Worm (Caenorhabditis elegans) whole organism, L4 larva: ENCODE results near the gene T24B8.4.

Source experiments
- F37D6.2 ChIP-seq: sonication (generic microtip); optimal IDR thresholded peaks from 2 replicates; lab custom pipeline; 2016; ENCODE audit warnings: mild to moderate bottlenecking, missing genetic modification characterization, missing compliant biosample characterization
- Y105C5A.15 ChIP-seq: fragments of 200-800 bp; sonication (Bioruptor generic); IDR thresholded peaks from 2 replicates; pipeline ENCODE4 v1.3.6; 2022; ENCODE audit warnings: missing genetic modification characterization, missing compliant biosample characterization
- aha-1 ChIP-seq: fragments of 150-350 bp; peaks from one replicate; lab custom pipeline; 2014; ENCODE audit warnings: missing biosample characterization, missing genetic modification characterization
- ceh-28 ChIP-seq: fragments of 150-350 bp; optimal IDR thresholded peaks from 2 replicates; lab custom pipeline; 2014; ENCODE audit warnings: missing biosample characterization, missing genetic modification reagents, missing genetic modification characterization
- ceh-62 ChIP-seq: sonication (generic microtip); optimal IDR thresholded peaks from 2 replicates; lab custom pipeline; 2017; ENCODE audit warnings: missing biosample characterization, missing genetic modification characterization
- daf-12 ChIP-seq: fragments of 150-350 bp; optimal IDR thresholded peaks from 2 replicates; lab custom pipeline; 2014; ENCODE audit warnings: missing biosample characterization, missing genetic modification reagents, missing genetic modification characterization
- daf-16 ChIP-seq, 3 experiments: sonication (generic microtip); optimal IDR thresholded peaks; 2 replicates each; lab custom pipeline; 2016 to 2017; ENCODE audit warnings: missing genetic modification characterization in 3 of 3, missing genetic modification reagents in 3 of 3, mild to moderate bottlenecking in 2 of 3, missing compliant biosample characterization in 2 of 3, missing biosample characterization in 1 of 3, moderate library complexity in 1 of 3
- daf-19 ChIP-seq: fragments of 200-800 bp; sonication (Bioruptor generic); conservative IDR thresholded peaks from 2 replicates; pipeline ENCODE4 v1.3.6; 2022; ENCODE audit warnings: missing genetic modification characterization, missing compliant biosample characterization
- dmd-6 ChIP-seq: fragments of 200-800 bp; sonication (Bioruptor generic); IDR thresholded peaks from 2 replicates; pipeline ENCODE4 v1.3.6; 2022; ENCODE audit warnings: missing genetic modification reagents, missing genetic modification characterization, missing compliant biosample characterization
- fos-1 ChIP-seq: fragments of 150-350 bp; optimal IDR thresholded peaks from 2 replicates; lab custom pipeline; 2014; ENCODE audit warnings: missing biosample characterization, missing genetic modification characterization
- hlh-11 ChIP-seq: fragments of 200-800 bp; sonication (Bioruptor generic); optimal IDR thresholded peaks from 2 replicates; lab custom pipeline; 2018; ENCODE audit warnings: mild to moderate bottlenecking, missing genetic modification characterization, missing compliant biosample characterization
- hlh-30 ChIP-seq: sonication (generic microtip); optimal IDR thresholded peaks from 2 replicates; lab custom pipeline; 2017; ENCODE audit warnings: antibody characterized with exemption, mild to moderate bottlenecking, missing genetic modification characterization, missing compliant biosample characterization; ENCODE audit not compliant: insufficient read depth
- hmg-1.1 ChIP-seq: fragments of 200-800 bp; sonication (Bioruptor generic); IDR thresholded peaks from 2 replicates; pipeline ENCODE4 v1.3.6; 2022; ENCODE audit warnings: missing genetic modification reagents, missing genetic modification characterization, missing compliant biosample characterization
- mdl-1 ChIP-seq, 2 experiments: fragments of 150-350 bp in 1 of 2; sonication (generic microtip) in 1 of 2; optimal IDR thresholded peaks; 2 replicates each; lab custom pipeline; 2014 to 2017; ENCODE audit warnings: missing biosample characterization in 2 of 2, missing genetic modification characterization in 2 of 2
- mxl-3 ChIP-seq: fragments of 200-800 bp; sonication (Bioruptor generic); optimal IDR thresholded peaks from 2 replicates; lab custom pipeline; 2018; ENCODE audit warnings: mild to moderate bottlenecking, missing genetic modification characterization, missing compliant biosample characterization
- nhr-11 ChIP-seq: fragments of 150-350 bp; optimal IDR thresholded peaks from 2 replicates; lab custom pipeline; 2014; ENCODE audit warnings: missing biosample characterization, missing genetic modification characterization
- nhr-111 ChIP-seq: fragments of 200-800 bp; sonication (Bioruptor generic); optimal IDR thresholded peaks from 2 replicates; lab custom pipeline; 2018; ENCODE audit warnings: mild to moderate bottlenecking, missing genetic modification characterization, missing compliant biosample characterization
- nhr-28 ChIP-seq: fragments of 150-350 bp; optimal IDR thresholded peaks from 2 replicates; lab custom pipeline; 2014; ENCODE audit warnings: missing biosample characterization, missing genetic modification characterization
- nhr-76 ChIP-seq: fragments of 150-350 bp; optimal IDR thresholded peaks from 2 replicates; lab custom pipeline; 2014; ENCODE audit warnings: missing biosample characterization, missing genetic modification characterization
- nhr-77 ChIP-seq: fragments of 150-350 bp; optimal IDR thresholded peaks from 2 replicates; lab custom pipeline; 2014; ENCODE audit warnings: missing biosample characterization, missing genetic modification characterization
- php-3 ChIP-seq: fragments of 200-800 bp; sonication (Bioruptor generic); IDR thresholded peaks from 2 replicates; pipeline ENCODE4 v1.3.6; 2022; ENCODE audit warnings: missing genetic modification reagents, missing genetic modification characterization, missing compliant biosample characterization
- pqm-1 ChIP-seq: sonication (generic microtip); optimal IDR thresholded peaks from 2 replicates; lab custom pipeline; 2017; ENCODE audit warnings: missing biosample characterization, missing genetic modification characterization
- snpc-1.2 ChIP-seq: fragments of 200-800 bp; sonication (Bioruptor generic); IDR thresholded peaks from 2 replicates; pipeline ENCODE4 v1.3.6; 2022; ENCODE audit warnings: missing genetic modification reagents, missing genetic modification characterization, missing compliant biosample characterization
- spr-1 ChIP-seq: sonication (generic microtip); optimal IDR thresholded peaks from 2 replicates; lab custom pipeline; 2016; ENCODE audit warnings: mild to moderate bottlenecking, missing genetic modification characterization, missing compliant biosample characterization
- tra-1 ChIP-seq: fragments of 200-800 bp; sonication (Bioruptor generic); IDR thresholded peaks from 2 replicates; pipeline ENCODE4 v1.3.6; 2022; ENCODE audit warnings: missing genetic modification reagents, missing genetic modification characterization, missing compliant biosample characterization
- unc-62 ChIP-seq, 3 experiments: fragments of 150-350 bp in 1 of 3; sonication (generic microtip); optimal IDR thresholded peaks in 2 of 3; peaks in 1 of 3; 1 replicate in 1 of 3; 2 replicates in 2 of 3; lab custom pipeline; 2014 to 2017; ENCODE audit warnings: missing biosample characterization in 3 of 3, missing genetic modification characterization in 3 of 3, missing genetic modification reagents in 3 of 3, missing genotype in 1 of 3
- vab-7 ChIP-seq: fragments of 200-800 bp; sonication (Bioruptor generic); IDR thresholded peaks from 2 replicates; pipeline ENCODE4 v1.3.6; 2022; ENCODE audit warnings: missing genetic modification reagents, missing genetic modification characterization, missing compliant biosample characterization
- zfp-2 ChIP-seq: sonication (generic microtip); optimal IDR thresholded peaks from 2 replicates; lab custom pipeline; 2016; ENCODE audit warnings: mild to moderate bottlenecking, missing genetic modification characterization, missing compliant biosample characterization
- ztf-7 ChIP-seq: fragments of 150-350 bp; optimal IDR thresholded peaks from 2 replicates; lab custom pipeline; 2014; ENCODE audit warnings: missing biosample characterization, missing genetic modification characterization

The T24B8.4 gene

ce11 chrII:9086308-9086707, 15.7 kb upstream of the T24B8.4 start, which contains the start of gene hlh-3:
hlh-3 (plus strand) TSS chrII:9086608.
- TF ChIP-seq nhr-111 (no peak), zfp-2 (tag; lab: Kevin White, UChicago) (no peak)
- TF ChIP-seq, all 104 proteins: peak for 0

ce11 chrII:9083093-9083492, 12.5 kb upstream of the T24B8.4 start, which contains the start of gene sysm-1:
sysm-1 (minus strand) TSS chrII:9083193.
- TF ChIP-seq dmd-6 (peak; percentile 27; the same call in 1 of the 2 replicates), vab-7 (no peak)

- TF ChIP-seq nhr-11 (tag; lab: Kevin White, UChicago) (peak; percentile 24), daf-16 (GFP tag; optimal IDR thresholded peaks at IDR 0.05; lab: Kevin White, UChicago) (peak in 1 of 2 experiments; percentile 91), daf-16 (tag; optimal IDR thresholded peaks at IDR 0.05; lab: Kevin White, UChicago) (no peak), unc-62 (GFP tag; optimal IDR thresholded peaks at IDR 0.05 in 1 of 2; lab: Kevin White, UChicago) (peak in 1 of 2 experiments; percentile 97), unc-62 (tag; optimal IDR thresholded peaks at IDR 0.05; lab: Kevin White, UChicago) (no peak), ceh-28 (no peak), snpc-1.2 (GFP tag; lab: Robert Waterston, UW) (no peak), dmd-6 (no peak), nhr-76 (tag; lab: Kevin White, UChicago) (no peak), hlh-11 (tag; lab: Kevin White, UChicago) (peak; percentile 67)
These were observed 7.7 kb upstream of the T24B8.4 start for ce11 chrII:9078351-9078750.

- no peak for TF ChIP-seq tra-1
- TF ChIP-seq daf-12 (tag; lab: Kevin White, UChicago): no peak
- no peak for TF ChIP-seq spr-1 (tag; lab: Kevin White, UChicago)
- TF ChIP-seq pqm-1 (tag; lab: Kevin White, UChicago): peak; percentile 57
- TF ChIP-seq mdl-1 (tag; optimal IDR thresholded peaks at IDR 0.05; lab: Kevin White, UChicago): peak in 1 of 2 experiments; percentile 9
- peak; percentile 92 for TF ChIP-seq aha-1 (tag; lab: Kevin White, UChicago)
- no peak for TF ChIP-seq hmg-1.1
- TF ChIP-seq php-3 (GFP tag; lab: Robert Waterston, UW): no peak
- TF ChIP-seq mxl-3: peak; percentile 73
- no peak for TF ChIP-seq daf-19
- no peak for TF ChIP-seq nhr-77 (tag; lab: Kevin White, UChicago)
- no peak for TF ChIP-seq ztf-7 (tag; lab: Kevin White, UChicago)
- peak; percentile 53 for TF ChIP-seq hlh-30
- TF ChIP-seq ceh-62: no peak
- peak; percentile 13 for TF ChIP-seq nhr-28 (tag; lab: Kevin White, UChicago)
- no peak for TF ChIP-seq fos-1
- peak; percentile 35 for TF ChIP-seq dmd-6
These were observed 5.6 kb upstream of the T24B8.4 start for ce11 chrII:9076098-9076879.

ce11 chrII:9074492-9074891, 3.9 kb upstream of the T24B8.4 start:
- TF ChIP-seq unc-62 (GFP tag; optimal IDR thresholded peaks at IDR 0.05 in 1 of 2; lab: Kevin White, UChicago): peak in 1 of 2 experiments; percentile 97
- TF ChIP-seq unc-62 (tag; optimal IDR thresholded peaks at IDR 0.05; lab: Kevin White, UChicago): no peak
- no peak for TF ChIP-seq Y105C5A.15 (GFP tag; lab: Robert Waterston, UW)
- TF ChIP-seq, all 104 proteins: peak for 1

- TF ChIP-seq unc-62 (GFP tag; optimal IDR thresholded peaks at IDR 0.05 in 1 of 2; lab: Kevin White, UChicago) (peak in 1 of 2 experiments; percentile 52), unc-62 (tag; optimal IDR thresholded peaks at IDR 0.05; lab: Kevin White, UChicago) (no peak), F37D6.2 (tag; lab: Kevin White, UChicago) (no peak)
These were observed 2.1 kb upstream of the T24B8.4 start for ce11 chrII:9072769-9073168.
